Worm (Caenorhabditis elegans): ENCODE results near the gene R07E5.6.

- no peak for TF ChIP-seq fos-1 (tag; optimal IDR thresholded peaks at IDR 0.05)
- TF ChIP-seq nhr-11 (tag; optimal IDR thresholded peaks at IDR 0.05), result no peak
- TF ChIP-seq unc-98 (GFP tag; IDR thresholded peaks at IDR 0.05), result no peak
- no peak for TF ChIP-seq fkh-4 (tag; optimal IDR thresholded peaks at IDR 0.05; ENCODE audit: borderline replicate concordance)
- no peak for TF ChIP-seq ztf-11 (tag; optimal IDR thresholded peaks at IDR 0.05)
- no peak for TF ChIP-seq fkh-8 (tag; optimal IDR thresholded peaks at IDR 0.05)
- no peak for TF ChIP-seq blmp-1 (tag; optimal IDR thresholded peaks at IDR 0.05)
- TF ChIP-seq unc-62 (GFP tag; optimal IDR thresholded peaks at IDR 0.05), result no peak
- no peak for TF ChIP-seq ama-1 (optimal IDR thresholded peaks at IDR 0.05)
- TF ChIP-seq elt-3 (tag; optimal IDR thresholded peaks at IDR 0.05), result no peak
These were observed 30.8 kb downstream of the R07E5.6 start, which contains the start of gene C28A5.6 for ce11 chrIII:4429402-4429801.
